Worm (Caenorhabditis elegans) whole organism, L2 larva: ENCODE data around the gene ncr-1.

Experiments used
- F13H6.1 ChIP-seq: sonication (generic microtip); optimal IDR thresholded peaks from 2 replicates; lab custom pipeline; 2016; ENCODE audit warnings: missing genetic modification characterization, missing compliant biosample characterization
- alr-1 ChIP-seq: fragments of 150-350 bp; optimal IDR thresholded peaks from 2 replicates; lab custom pipeline; 2014; ENCODE audit warnings: missing biosample characterization, missing genetic modification characterization
- ama-1 ChIP-seq: fragments of 150-350 bp; optimal IDR thresholded peaks from 2 replicates; lab custom pipeline; 2018; ENCODE audit warnings: inconsistent platforms
- elt-3 ChIP-seq: sonication (generic microtip); optimal IDR thresholded peaks from 2 replicates; lab custom pipeline; 2017; ENCODE audit warnings: missing biosample characterization, missing genetic modification characterization
- fos-1 ChIP-seq: fragments of 150-350 bp; optimal IDR thresholded peaks from 2 replicates; lab custom pipeline; 2014; ENCODE audit warnings: missing biosample characterization, missing genetic modification characterization
- lin-39 ChIP-seq: fragments of 150-350 bp; optimal IDR thresholded peaks from 2 replicates; lab custom pipeline; 2014; ENCODE audit warnings: missing biosample characterization, missing genetic modification reagents, missing genetic modification characterization
- lsy-2 ChIP-seq, 2 experiments: fragments of 150-350 bp in 1 of 2; sonication (generic microtip) in 1 of 2; optimal IDR thresholded peaks; 2 replicates each; lab custom pipeline; 2014 to 2017; ENCODE audit warnings: missing biosample characterization in 2 of 2, missing genetic modification characterization in 2 of 2
- nhr-10 ChIP-seq: sonication (generic microtip); optimal IDR thresholded peaks from 2 replicates; lab custom pipeline; 2017; ENCODE audit warnings: missing biosample characterization, missing genetic modification characterization
- nhr-12 ChIP-seq: fragments of 150-350 bp; optimal IDR thresholded peaks from 2 replicates; lab custom pipeline; 2014; ENCODE audit warnings: missing biosample characterization, missing genetic modification characterization
- nhr-6 ChIP-seq: fragments of 150-350 bp; optimal IDR thresholded peaks from 2 replicates; lab custom pipeline; 2014; ENCODE audit warnings: missing biosample characterization, missing genetic modification characterization
- nhr-77 ChIP-seq: fragments of 150-350 bp; optimal IDR thresholded peaks from 2 replicates; lab custom pipeline; 2014; ENCODE audit warnings: missing biosample characterization, missing genetic modification characterization
- unc-62 ChIP-seq: fragments of 150-350 bp; optimal IDR thresholded peaks from 2 replicates; lab custom pipeline; 2014; ENCODE audit warnings: missing biosample characterization, missing genetic modification reagents, missing genetic modification characterization
- ztf-11 ChIP-seq: sonication (generic microtip); optimal IDR thresholded peaks from 2 replicates; lab custom pipeline; 2017; ENCODE audit warnings: missing biosample characterization, missing genetic modification characterization

DNA sequence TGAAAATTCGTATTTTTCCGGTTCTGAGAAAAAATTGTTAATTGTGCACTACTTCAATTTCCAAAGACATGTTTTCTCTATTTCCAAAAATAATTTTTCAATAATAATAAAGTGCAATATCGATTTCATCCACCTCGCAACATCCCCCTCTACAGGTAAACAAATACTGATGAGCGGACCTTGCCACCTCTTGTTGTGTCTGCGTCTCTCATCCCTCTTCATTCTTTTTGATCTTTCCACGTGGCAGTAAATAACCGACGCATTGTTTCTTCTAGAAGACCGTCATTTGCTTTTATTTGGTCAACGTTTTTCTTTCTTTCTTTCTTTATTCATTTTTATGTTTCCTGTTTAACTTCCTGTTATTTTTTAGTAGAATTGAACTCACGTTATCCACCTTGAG lies 14.6 kb upstream of the ncr-1 start:
- TF ChIP-seq nhr-6 (tag; lab: Kevin White, UChicago) (no peak), alr-1 (tag; lab: Kevin White, UChicago) (no peak), unc-62 (no peak), fos-1 (tag; lab: Kevin White, UChicago) (no peak), nhr-77 (tag; lab: Kevin White, UChicago) (no peak), nhr-12 (no peak), ama-1 (lab: Kevin White, UChicago) (no peak), elt-3 (tag; lab: Kevin White, UChicago) (no peak), lin-39 (tag; lab: Kevin White, UChicago) (no peak), F13H6.1 (tag; lab: Kevin White, UChicago) (no peak), ztf-11 (tag; lab: Kevin White, UChicago) (no peak), nhr-10 (tag; lab: Kevin White, UChicago) (no peak), lsy-2 (tag; optimal IDR thresholded peaks at IDR 0.05; lab: Kevin White, UChicago) (no peak)
